Fruit fly (Drosophila melanogaster): Measurements from ENCODE around the gene ntc.
A peak's percentile ranks its signal among the peaks of the same experiment; 100 is the strongest.

ntc gene

DNA sequence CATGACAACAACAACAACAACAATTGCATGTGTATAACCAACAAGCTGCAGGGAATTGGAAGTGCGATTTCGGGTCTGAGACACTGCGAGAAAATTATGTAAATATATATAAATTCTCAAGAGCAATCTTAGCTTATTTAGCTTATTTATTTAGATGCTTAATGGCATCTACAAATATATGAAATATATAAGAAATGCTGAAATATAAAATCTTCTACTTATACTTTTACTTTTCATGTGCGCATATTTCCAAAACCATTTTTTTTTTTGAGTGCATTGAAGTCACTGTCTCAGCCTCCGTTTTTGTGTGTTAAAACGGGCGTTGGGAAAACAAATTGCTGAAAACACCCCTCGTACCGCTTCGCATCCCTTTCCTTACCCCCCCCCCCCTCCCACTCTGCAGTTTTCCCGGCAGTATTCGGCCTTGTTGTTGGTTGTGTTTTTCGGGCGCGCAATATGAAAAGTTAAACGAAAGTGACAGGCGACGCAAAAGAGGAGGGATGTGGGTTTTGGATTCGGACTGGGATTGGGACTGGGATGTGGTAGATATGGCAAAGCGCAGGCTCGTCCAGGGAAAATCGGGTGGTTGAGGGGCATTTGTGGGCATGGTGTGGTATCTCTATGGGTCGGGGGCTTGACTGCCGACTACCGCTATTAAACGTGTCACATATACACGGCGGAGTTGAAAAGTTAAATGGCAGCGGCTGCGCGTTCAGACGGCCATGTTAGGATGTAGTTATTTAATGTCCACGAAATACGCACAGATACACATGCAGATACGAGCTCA is 49.1 kb upstream of the ntc start (continued):
- TF ChIP-seq Ets65A (GFP tag) (peak; percentile 79), CG3407 (GFP tag; optimal IDR thresholded peaks at IDR 0.05) (peak; percentile 43), Xbp1 (GFP tag; optimal IDR thresholded peaks at IDR 0.05) (peak; percentile 42), CG3838 (GFP tag; optimal IDR thresholded peaks at IDR 0.05) (no peak), bsh (GFP tag; optimal IDR thresholded peaks at IDR 0.05) (peak in 1 of 2 experiments; percentile 82), az2 (GFP tag; optimal IDR thresholded peaks at IDR 0.05) (peak; percentile 69), ATbp (GFP tag; optimal IDR thresholded peaks at IDR 0.05) (peak; percentile 45), CG4707 (GFP tag; optimal IDR thresholded peaks at IDR 0.05) (peak; percentile 32), Mrtf (GFP tag; IDR thresholded peaks at IDR 0.05) (no peak), Kr (GFP tag; optimal IDR thresholded peaks at IDR 0.05) (no peak), row (GFP tag; IDR thresholded peaks at IDR 0.05) (peak; percentile 76), CG15479 (GFP tag; optimal IDR thresholded peaks at IDR 0.05) (no peak), CG9437 (GFP tag; optimal IDR thresholded peaks at IDR 0.05) (peak; percentile 15), peb (GFP tag; IDR thresholded peaks at IDR 0.05) (peak; percentile 47; the same call in 1 of the 2 replicates), scrt (GFP tag; optimal IDR thresholded peaks at IDR 0.05) (peak; percentile 83), Atf6 (GFP tag; IDR thresholded peaks at IDR 0.05) (0 out of 2 replicates have a peak, but pooled peaks have one; percentile 17), CG14014 (GFP tag; IDR thresholded peaks at IDR 0.05) (no peak), CG12104 (GFP tag; optimal IDR thresholded peaks at IDR 0.05) (no peak), CG31441 (GFP tag; IDR thresholded peaks at IDR 0.05) (peak; percentile 68), tin (GFP tag; optimal IDR thresholded peaks at IDR 0.05) (peak; percentile 33), D19B (GFP tag; optimal IDR thresholded peaks at IDR 0.05) (no peak), dati (GFP tag; IDR thresholded peaks at IDR 0.05) (no peak), Rx (GFP tag; IDR thresholded peaks at IDR 0.05) (peak; percentile 17; the same call in 1 of the 2 replicates), rib (GFP tag; IDR thresholded peaks at IDR 0.05) (no peak), CTCF (GFP tag; optimal IDR thresholded peaks at IDR 0.05) (no peak), CG10209 (GFP tag; optimal IDR thresholded peaks at IDR 0.05) (peak; percentile 56), CG9876 (GFP tag; optimal IDR thresholded peaks at IDR 0.05) (no peak), zfh2 (GFP tag; optimal IDR thresholded peaks at IDR 0.05) (no peak), Max (GFP tag; optimal IDR thresholded peaks at IDR 0.05) (peak; percentile 4), Dip3 (GFP tag; optimal IDR thresholded peaks at IDR 0.05) (no peak), her (GFP tag; optimal IDR thresholded peaks at IDR 0.05) (no peak), CG16815 (GFP tag; optimal IDR thresholded peaks at IDR 0.05) (peak; percentile 55), CG11695 (GFP tag; IDR thresholded peaks at IDR 0.05) (peak; percentile 65; the same call in 1 of the 3 replicates), twi (tag; optimal IDR thresholded peaks at IDR 0.05) (peak; percentile 18), Hsf (GFP tag; optimal IDR thresholded peaks at IDR 0.05) (peak; percentile 28), CG13296 (GFP tag; optimal IDR thresholded peaks at IDR 0.05) (no peak), CG11723 (GFP tag; optimal IDR thresholded peaks at IDR 0.05) (peak; percentile 33), btn (GFP tag; optimal IDR thresholded peaks at IDR 0.05) (no peak), Optix (GFP tag; IDR thresholded peaks at IDR 0.05) (no peak), zen (tag; optimal IDR thresholded peaks at IDR 0.05) (peak; percentile 56), Blimp-1 (GFP tag; optimal IDR thresholded peaks at IDR 0.05) (peak; percentile 61), vnd (GFP tag; IDR thresholded peaks at IDR 0.05; ENCODE audit: partially characterized antibody) (no peak), CG15269 (tag; optimal IDR thresholded peaks at IDR 0.05) (peak; percentile 50), gem (tag; optimal IDR thresholded peaks at IDR 0.05) (peak; percentile 80), Spps (tag; optimal IDR thresholded peaks at IDR 0.05) (peak; percentile 60), TFAM (GFP tag; optimal IDR thresholded peaks at IDR 0.05) (no peak), bowl (GFP tag; IDR thresholded peaks at IDR 0.05) (no peak), CG2120 (GFP tag; optimal IDR thresholded peaks at IDR 0.05) (no peak), Sox100B (GFP tag; optimal IDR thresholded peaks at IDR 0.05) (peak; percentile 58), Hr3 (GFP tag; optimal IDR thresholded peaks at IDR 0.05) (peak; percentile 66)
